Fruit fly (Drosophila melanogaster) whole organism, embryonic: Measurements from ENCODE around the gene CG17717.
A peak's percentile ranks its signal among the peaks of the same experiment; 100 is the strongest.

Experiments
- Awh ChIP-seq: fragments of 200-800 bp; sonication (Bioruptor generic); IDR thresholded peaks from 2 replicates; pipeline ENCODE4, ENCODE4 v1.3.6; 2022; ENCODE audit warnings: missing biosample characterization, missing genetic modification characterization
- B-H2 ChIP-seq: fragments of 200-800 bp; sonication (Bioruptor generic); optimal IDR thresholded peaks from 2 replicates; lab custom pipeline; 2018; ENCODE audit warnings: missing biosample characterization, mild to moderate bottlenecking, missing genetic modification characterization
- BEAF-32 ChIP-seq: fragments of 200-800 bp; sonication (Bioruptor generic); optimal IDR thresholded peaks from 3 replicates; lab custom pipeline; 2017; ENCODE audit warnings: missing biosample characterization, missing genetic modification characterization, mild to moderate bottlenecking, moderate library complexity, missing genetic modification reagents
- CG12236 ChIP-seq: fragments of 200-800 bp; sonication (Bioruptor generic); optimal IDR thresholded peaks from 2 replicates; lab custom pipeline; 2016; ENCODE audit warnings: missing biosample characterization, missing genetic modification characterization
- CG1529 ChIP-seq: fragments of 200-800 bp; sonication (Bioruptor generic); optimal IDR thresholded peaks from 3 replicates; lab custom pipeline; 2018; ENCODE audit warnings: missing biosample characterization, missing genetic modification characterization
- CG17385 ChIP-seq: fragments of 200-800 bp; sonication (Bioruptor generic); optimal IDR thresholded peaks from 3 replicates; lab custom pipeline; 2018; ENCODE audit warnings: missing biosample characterization, mild to moderate bottlenecking, missing genetic modification characterization
- CG17568 ChIP-seq: fragments of 200-800 bp; sonication (Bioruptor generic); optimal IDR thresholded peaks from 2 replicates; lab custom pipeline; 2018; ENCODE audit warnings: missing biosample characterization, mild to moderate bottlenecking, missing genetic modification characterization, moderate library complexity
- CG17829 ChIP-seq: fragments of 200-800 bp; optimal IDR thresholded peaks from 2 replicates; lab custom pipeline; 2019; ENCODE audit warnings: missing biosample characterization, mild to moderate bottlenecking, missing genetic modification characterization, moderate library complexity
- CG30020 ChIP-seq: fragments of 200-800 bp; optimal IDR thresholded peaks from 2 replicates; lab custom pipeline; 2019; ENCODE audit warnings: missing biosample characterization, mild to moderate bottlenecking, missing genetic modification characterization, moderate library complexity
- CG3726 ChIP-seq: fragments of 200-800 bp; sonication (Bioruptor generic); IDR thresholded peaks from 3 replicates; pipeline ENCODE4, ENCODE4 v1.3.6; 2022; ENCODE audit warnings: missing biosample characterization, missing genetic modification characterization
- CG3847 ChIP-seq: fragments of 200-800 bp; sonication (Bioruptor generic); IDR thresholded peaks from 2 replicates; pipeline ENCODE4 v1.3.6; 2022; ENCODE audit warnings: missing biosample characterization, missing genetic modification characterization
- CG4707 ChIP-seq: fragments of 200-800 bp; sonication (Bioruptor generic); optimal IDR thresholded peaks from 2 replicates; lab custom pipeline; 2018; ENCODE audit warnings: missing biosample characterization, mild to moderate bottlenecking, missing genetic modification characterization, moderate library complexity
- CG6175 ChIP-seq: fragments of 200-800 bp; sonication (Bioruptor generic); IDR thresholded peaks from 3 replicates; pipeline ENCODE4 v1.3.6; 2022; ENCODE audit warnings: missing biosample characterization, missing genetic modification characterization
- CG6689 ChIP-seq: fragments of 200-800 bp; sonication (Bioruptor generic); IDR thresholded peaks from 2 replicates; pipeline ENCODE4 v1.3.6; 2022; ENCODE audit warnings: missing biosample characterization, missing genetic modification characterization
- CG6854 ChIP-seq: fragments of 200-800 bp; sonication (Bioruptor generic); optimal IDR thresholded peaks from 3 replicates; lab custom pipeline; 2017; ENCODE audit warnings: missing biosample characterization, mild to moderate bottlenecking, missing genetic modification characterization
- CG7372 ChIP-seq: fragments of 200-800 bp; sonication (Bioruptor generic); IDR thresholded peaks from 2 replicates; pipeline ENCODE4 v1.3.6; 2022; ENCODE audit warnings: missing biosample characterization, missing genetic modification characterization
- CG8281 ChIP-seq: fragments of 200-800 bp; sonication (Bioruptor generic); optimal IDR thresholded peaks from 2 replicates; lab custom pipeline; 2018; ENCODE audit warnings: missing biosample characterization, mild to moderate bottlenecking, missing genetic modification characterization, moderate library complexity
- CG8290 ChIP-seq, 3 experiments: fragments of 200-800 bp; sonication (Bioruptor generic); optimal IDR thresholded peaks; 2 replicates each; lab custom pipeline; 2016 to 2019; ENCODE audit warnings: missing biosample characterization in 3 of 3, missing genetic modification characterization in 3 of 3, mild to moderate bottlenecking in 2 of 3, moderate library complexity in 1 of 3
- CG9727 ChIP-seq: fragments of 200-800 bp; sonication (Bioruptor generic); optimal IDR thresholded peaks from 3 replicates; lab custom pipeline; 2017; ENCODE audit warnings: missing biosample characterization, mild to moderate bottlenecking, missing genetic modification characterization
- CG9876 ChIP-seq: fragments of 200-800 bp; sonication (Bioruptor generic); optimal IDR thresholded peaks from 2 replicates; lab custom pipeline; 2016; ENCODE audit warnings: missing biosample characterization, missing genetic modification characterization
- Dbx ChIP-seq: fragments of 200-800 bp; sonication (Bioruptor generic); IDR thresholded peaks from 3 replicates; pipeline ENCODE4 v1.3.6; 2022; ENCODE audit warnings: missing biosample characterization, missing genetic modification characterization
- Doc3 ChIP-seq: fragments of 200-800 bp; sonication (Bioruptor generic); IDR thresholded peaks from 3 replicates; pipeline ENCODE4 v1.3.6; 2022; ENCODE audit warnings: missing biosample characterization, missing genetic modification characterization; ENCODE audit not compliant: partially characterized antibody
- Elba2 ChIP-seq: fragments of 200-800 bp; sonication (Bioruptor generic); optimal IDR thresholded peaks from 3 replicates; lab custom pipeline; 2016; ENCODE audit warnings: missing biosample characterization, missing genetic modification characterization
- Ets97D ChIP-seq: fragments of 200-800 bp; sonication (Bioruptor generic); optimal IDR thresholded peaks from 3 replicates; lab custom pipeline; 2016; ENCODE audit warnings: missing biosample characterization, missing genetic modification characterization
- Fer1 ChIP-seq: fragments of 200-800 bp; sonication (Bioruptor generic); optimal IDR thresholded peaks from 2 replicates; lab custom pipeline; 2017; ENCODE audit warnings: missing biosample characterization, mild to moderate bottlenecking, missing genetic modification characterization
- HmgD ChIP-seq: fragments of 200-800 bp; sonication (Bioruptor generic); optimal IDR thresholded peaks from 3 replicates; lab custom pipeline; 2016; ENCODE audit warnings: missing biosample characterization, missing genetic modification characterization
- MTF-1 ChIP-seq: fragments of 200-800 bp; sonication (Bioruptor generic); optimal IDR thresholded peaks from 2 replicates; lab custom pipeline; 2018; ENCODE audit warnings: missing biosample characterization, mild to moderate bottlenecking, missing genetic modification characterization, borderline replicate concordance
- NfI ChIP-seq: fragments of 200-800 bp; sonication (Bioruptor generic); optimal IDR thresholded peaks from 3 replicates; lab custom pipeline; 2018; ENCODE audit warnings: missing biosample characterization, mild to moderate bottlenecking, missing genetic modification characterization, moderate library complexity
- Oli ChIP-seq: fragments of 200-800 bp; sonication (Bioruptor generic); optimal IDR thresholded peaks from 2 replicates; lab custom pipeline; 2018; ENCODE audit warnings: missing biosample characterization, mild to moderate bottlenecking, missing genetic modification characterization, moderate library complexity
- Pdp1 ChIP-seq, 2 experiments: fragments of 200-800 bp; sonication (Bioruptor generic); optimal IDR thresholded peaks; 3 replicates each; lab custom pipeline; 2016; ENCODE audit warnings: missing biosample characterization in 2 of 2, missing genetic modification characterization in 2 of 2, mild to moderate bottlenecking in 1 of 2, moderate library complexity in 1 of 2
- Sox102F ChIP-seq: fragments of 200-800 bp; sonication (Bioruptor generic); optimal IDR thresholded peaks from 2 replicates; lab custom pipeline; 2018; ENCODE audit warnings: missing biosample characterization, mild to moderate bottlenecking, missing genetic modification characterization, moderate library complexity
- Spps ChIP-seq: fragments of 200-800 bp; sonication (Bioruptor generic); optimal IDR thresholded peaks from 2 replicates; lab custom pipeline; 2018; ENCODE audit warnings: missing biosample characterization, mild to moderate bottlenecking, missing genetic modification characterization
- TFAM ChIP-seq: fragments of 200-800 bp; sonication (Bioruptor generic); optimal IDR thresholded peaks from 2 replicates; lab custom pipeline; 2017; ENCODE audit warnings: missing biosample characterization, missing genetic modification characterization, inconsistent platforms
- Tbp ChIP-seq: fragments of >200 bp; optimal IDR thresholded peaks from 2 replicates; lab custom pipeline; 2018; ENCODE audit warnings: missing biosample characterization, missing genetic modification characterization
- Xbp1 ChIP-seq: fragments of 200-800 bp; sonication (Bioruptor generic); optimal IDR thresholded peaks from 3 replicates; lab custom pipeline; 2016; ENCODE audit warnings: missing biosample characterization, mild to moderate bottlenecking, missing genetic modification characterization
- ash1 ChIP-seq: fragments of 200-800 bp; sonication (Bioruptor generic); optimal IDR thresholded peaks from 2 replicates; lab custom pipeline; 2018; ENCODE audit warnings: missing biosample characterization, mild to moderate bottlenecking, missing genetic modification characterization
- bowl ChIP-seq: fragments of 200-800 bp; sonication (Bioruptor generic); IDR thresholded peaks from 2 replicates; pipeline ENCODE4 v1.3.6; 2022; ENCODE audit warnings: missing biosample characterization, missing genetic modification characterization
- bsh ChIP-seq, 2 experiments: fragments of 200-800 bp; sonication (Bioruptor generic); optimal IDR thresholded peaks; 2 replicates each; lab custom pipeline; 2017 to 2018; ENCODE audit warnings: mild to moderate bottlenecking in 2 of 2, missing biosample characterization in 2 of 2, missing genetic modification characterization in 2 of 2, moderate library complexity in 1 of 2
- cg ChIP-seq: fragments of 200-800 bp; sonication (Bioruptor generic); optimal IDR thresholded peaks from 3 replicates; lab custom pipeline; 2019; ENCODE audit warnings: missing biosample characterization, mild to moderate bottlenecking, missing genetic modification characterization, moderate library complexity
- croc ChIP-seq: fragments of 200-800 bp; sonication (Bioruptor generic); conservative IDR thresholded peaks from 3 replicates; pipeline ENCODE4 v1.3.6; 2022; ENCODE audit warnings: missing biosample characterization, missing genetic modification characterization
- dimm ChIP-seq: fragments of 200-800 bp; sonication (Bioruptor generic); IDR thresholded peaks from 2 replicates; pipeline ENCODE4 v1.3.6; 2022; ENCODE audit warnings: missing biosample characterization, missing genetic modification characterization
- gcm ChIP-seq: fragments of 200-800 bp; sonication (Bioruptor generic); optimal IDR thresholded peaks from 2 replicates; lab custom pipeline; 2019; ENCODE audit warnings: missing biosample characterization, mild to moderate bottlenecking, missing genetic modification characterization, moderate library complexity
- inv ChIP-seq: fragments of 200-800 bp; sonication (Bioruptor generic); IDR thresholded peaks from 2 replicates; pipeline ENCODE4 v1.3.6; 2022; ENCODE audit warnings: missing biosample characterization, missing genetic modification characterization; ENCODE audit not compliant: partially characterized antibody
- jigr1 ChIP-seq: fragments of 200-800 bp; sonication (Bioruptor generic); IDR thresholded peaks from 3 replicates; pipeline ENCODE4 v1.3.6; 2022; ENCODE audit warnings: missing biosample characterization, missing genetic modification characterization
- jumu ChIP-seq: fragments of 200-800 bp; sonication (Bioruptor generic); optimal IDR thresholded peaks from 3 replicates; lab custom pipeline; 2016; ENCODE audit warnings: missing biosample characterization, missing genetic modification characterization
- phol ChIP-seq: fragments of 200-800 bp; sonication (Bioruptor generic); optimal IDR thresholded peaks from 3 replicates; lab custom pipeline; 2018; ENCODE audit warnings: missing biosample characterization, mild to moderate bottlenecking, missing genetic modification characterization, moderate library complexity
- sens ChIP-seq: fragments of 200-800 bp; sonication (Bioruptor generic); peaks from one replicate; lab custom pipeline; 2016; ENCODE audit warnings: missing biosample characterization, missing genetic modification characterization
- sisA ChIP-seq: fragments of 200-800 bp; sonication (Bioruptor generic); IDR thresholded peaks from 2 replicates; pipeline ENCODE4 v1.3.6; 2022; ENCODE audit warnings: missing biosample characterization, missing genetic modification characterization
- slbo ChIP-seq: fragments of 200-800 bp; sonication (Bioruptor generic); IDR thresholded peaks from 2 replicates; pipeline ENCODE4 v1.3.6; 2022; ENCODE audit warnings: missing biosample characterization, missing genetic modification characterization
- twi ChIP-seq: fragments of 200-800 bp; optimal IDR thresholded peaks from 2 replicates; lab custom pipeline; 2019; ENCODE audit warnings: missing biosample characterization, mild to moderate bottlenecking, missing genetic modification characterization, moderate library complexity

Gene CG17717

dm6 chrX:6590681-6591289 lies 1.7 kb downstream of the CG17717 start, which contains the start of gene Pat1 (continued):
- TF ChIP-seq CG8281 (tag; lab: Kevin White, UChicago), result no peak
- TF ChIP-seq bsh (GFP tag; optimal IDR thresholded peaks at IDR 0.05; lab: Kevin White, UChicago), result no peak
- peak; percentile 19 for TF ChIP-seq Elba2 (GFP tag; lab: Kevin White, UChicago)
- no peak for TF ChIP-seq Sox102F
- peak; percentile 38 for TF ChIP-seq CG17829
- no peak for TF ChIP-seq CG17568 (GFP tag; lab: Kevin White, UChicago)
- TF ChIP-seq HmgD (GFP tag; lab: Kevin White, UChicago), result peak; percentile 15
- TF ChIP-seq sisA (GFP tag; lab: Robert Waterston, UW), result no peak
- peak; percentile 14 for TF ChIP-seq Xbp1 (GFP tag; lab: Kevin White, UChicago)
- no peak for TF ChIP-seq CG17385 (GFP tag; lab: Kevin White, UChicago)
- TF ChIP-seq MTF-1, result no peak
- no peak for TF ChIP-seq jigr1 (GFP tag; lab: Robert Waterston, UW)
- no peak for TF ChIP-seq Spps (tag; lab: Kevin White, UChicago)
- peak; percentile 78 for TF ChIP-seq inv
- no peak for TF ChIP-seq gcm (GFP tag; lab: Kevin White, UChicago)
- TF ChIP-seq cg (GFP tag; lab: Kevin White, UChicago), result no peak
- peak; percentile 7 for TF ChIP-seq CG8290 (GFP tag; optimal IDR thresholded peaks at IDR 0.05; lab: Kevin White, UChicago)
- peak in 1 of 2 experiments; percentile 77 for TF ChIP-seq CG8290 (tag; optimal IDR thresholded peaks at IDR 0.05; lab: Kevin White, UChicago)
- TF ChIP-seq ash1 (GFP tag; lab: Kevin White, UChicago), result no peak
- no peak for TF ChIP-seq bowl
- TF ChIP-seq CG7372 (GFP tag; lab: Robert Waterston, UW), result no peak
- peak; percentile 35; the same call in 1 of the 3 replicates for TF ChIP-seq Dbx (GFP tag; lab: Robert Waterston, UW)
- no peak for TF ChIP-seq CG3726 (GFP tag; lab: Robert Waterston, UW)
- no peak for TF ChIP-seq jumu (GFP tag; lab: Kevin White, UChicago)
- TF ChIP-seq CG3847, result peak; percentile 36
- no peak for TF ChIP-seq CG6175 (GFP tag; lab: Robert Waterston, UW)
- TF ChIP-seq Fer1 (GFP tag; lab: Kevin White, UChicago), result peak; percentile 47
- peak; percentile 35 for TF ChIP-seq B-H2 (GFP tag; lab: Kevin White, UChicago)
- TF ChIP-seq CG1529 (GFP tag; lab: Kevin White, UChicago), result no peak
- peak; percentile 56 for TF ChIP-seq sens (GFP tag; lab: Kevin White, UChicago)
- TF ChIP-seq Tbp, result no peak
- TF ChIP-seq Pdp1 (GFP tag; optimal IDR thresholded peaks at IDR 0.05; lab: Kevin White, UChicago), result peak; percentile 3 to 63
- TF ChIP-seq Oli (tag; lab: Kevin White, UChicago), result no peak
- peak; percentile 41 for TF ChIP-seq CG30020 (tag; lab: Kevin White, UChicago)
- peak; percentile 21 for TF ChIP-seq phol (tag; lab: Kevin White, UChicago)
- peak; percentile 87 for TF ChIP-seq Ets97D (GFP tag; lab: Kevin White, UChicago)
- peak; percentile 90 for TF ChIP-seq BEAF-32 (GFP tag; lab: Kevin White, UChicago)
- no peak for TF ChIP-seq CG6689 (GFP tag; lab: Robert Waterston, UW)
- peak; percentile 72 for TF ChIP-seq Doc3 (GFP tag; lab: Robert Waterston, UW)
- no peak for TF ChIP-seq croc (GFP tag; lab: Robert Waterston, UW)
- TF ChIP-seq dimm, result no peak
- TF ChIP-seq twi (tag; lab: Kevin White, UChicago), result no peak
- no peak for TF ChIP-seq TFAM (GFP tag; lab: Kevin White, UChicago)
- TF ChIP-seq Awh (GFP tag; lab: Robert Waterston, UW), result no peak
- TF ChIP-seq NfI (GFP tag; lab: Kevin White, UChicago), result peak; percentile 10
- peak; percentile 34; the same call in 1 of the 2 replicates for TF ChIP-seq slbo (GFP tag; lab: Robert Waterston, UW)
- no peak for TF ChIP-seq CG9876 (GFP tag; lab: Kevin White, UChicago)
- TF ChIP-seq CG4707, result no peak
- peak; percentile 35 for TF ChIP-seq CG6854
- no peak for TF ChIP-seq CG9727 (GFP tag; lab: Kevin White, UChicago)
- TF ChIP-seq CG12236, result no peak
